Fruit fly (Drosophila melanogaster): ENCODE measurements around the gene CG6763.

The CG6763 gene

DNA sequence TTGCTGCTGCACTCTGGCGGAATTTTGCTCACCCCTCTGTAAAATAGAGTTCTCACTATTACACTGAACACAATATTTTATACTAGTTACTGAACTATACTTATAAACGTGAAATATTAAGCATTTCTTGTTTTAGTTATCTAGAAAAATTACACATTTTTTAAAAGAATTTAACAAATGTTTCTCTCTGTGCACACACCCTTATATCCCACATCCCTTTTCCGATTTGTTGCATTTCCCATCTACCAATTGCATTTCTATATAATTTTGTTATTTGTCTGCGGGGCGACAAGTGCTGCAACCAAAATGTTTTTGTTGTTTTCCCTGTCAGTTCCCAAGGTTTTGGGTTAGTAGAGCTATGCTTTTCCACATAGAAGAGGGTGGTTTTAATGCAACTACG, 19.5 kb downstream of the CG6763 start (continued):
- TF ChIP-seq BEAF-32 (GFP tag; optimal IDR thresholded peaks at IDR 0.05), result no peak
- TF ChIP-seq CG1603 (tag; optimal IDR thresholded peaks at IDR 0.05), result peak; percentile 25
- TF ChIP-seq CG4404 (GFP tag; IDR thresholded peaks at IDR 0.05), result peak; percentile 63
- no peak for TF ChIP-seq prd (optimal IDR thresholded peaks at IDR 0.05)
- peak; percentile 77; the same call in 2 of the 3 replicates for TF ChIP-seq prd (GFP tag; IDR thresholded peaks at IDR 0.05)
- TF ChIP-seq Mes4 (GFP tag; optimal IDR thresholded peaks at IDR 0.05), result peak; percentile 39
- TF ChIP-seq CG7987 (GFP tag; optimal IDR thresholded peaks at IDR 0.05), result no peak
- TF ChIP-seq pum (GFP tag; optimal IDR thresholded peaks at IDR 0.05), result no peak
- TF ChIP-seq CG32772 (GFP tag; IDR thresholded peaks at IDR 0.05), result no peak
- no peak for TF ChIP-seq Mrtf (GFP tag; IDR thresholded peaks at IDR 0.05)
- TF ChIP-seq tll (GFP tag; optimal IDR thresholded peaks at IDR 0.05), result peak in 1 of 2 experiments; percentile 19
- peak; percentile 25 for TF ChIP-seq CG16815 (GFP tag; optimal IDR thresholded peaks at IDR 0.05)
- TF ChIP-seq CG4424 (GFP tag; optimal IDR thresholded peaks at IDR 0.05), result peak; percentile 2
- no peak for TF ChIP-seq CG2116 (GFP tag; optimal IDR thresholded peaks at IDR 0.05)
- TF ChIP-seq NFAT (GFP tag; IDR thresholded peaks at IDR 0.05), result no peak
- peak; percentile 33 for TF ChIP-seq unpg (GFP tag; optimal IDR thresholded peaks at IDR 0.05)
- TF ChIP-seq CG31441 (GFP tag; IDR thresholded peaks at IDR 0.05), result peak; percentile 21; the same call in 1 of the 2 replicates
- TF ChIP-seq chm (GFP tag; IDR thresholded peaks at IDR 0.05), result no peak
- TF ChIP-seq da (GFP tag; optimal IDR thresholded peaks at IDR 0.05), result no peak
- TF ChIP-seq phol (tag; optimal IDR thresholded peaks at IDR 0.05), result peak; percentile 20
- TF ChIP-seq gem (tag; optimal IDR thresholded peaks at IDR 0.05), result peak; percentile 53
- peak; percentile 53 for TF ChIP-seq CG17829 (tag; optimal IDR thresholded peaks at IDR 0.05)
- TF ChIP-seq chif (GFP tag; optimal IDR thresholded peaks at IDR 0.05), result peak in 1 of 2 experiments; percentile 46
- peak; percentile 23 for TF ChIP-seq Blimp-1 (GFP tag; optimal IDR thresholded peaks at IDR 0.05)
- TF ChIP-seq CG12299 (tag; optimal IDR thresholded peaks at IDR 0.05), result no peak
- no peak for TF ChIP-seq CG13296 (GFP tag; optimal IDR thresholded peaks at IDR 0.05)
- TF ChIP-seq CG33557 (GFP tag; optimal IDR thresholded peaks at IDR 0.05), result peak; percentile 51
- TF ChIP-seq Sox100B (GFP tag; optimal IDR thresholded peaks at IDR 0.05), result no peak
- peak; percentile 51; the same call in 1 of the 2 replicates for TF ChIP-seq ara (GFP tag; IDR thresholded peaks at IDR 0.05)
- no peak for TF ChIP-seq HLH54F (GFP tag; optimal IDR thresholded peaks at IDR 0.05)
- TF ChIP-seq CG6254 (GFP tag; optimal IDR thresholded peaks at IDR 0.05), result no peak
- TF ChIP-seq row (GFP tag; IDR thresholded peaks at IDR 0.05), result peak; percentile 49; the same call in 2 of the 3 replicates
- no peak for TF ChIP-seq CG8281 (tag; optimal IDR thresholded peaks at IDR 0.05)
- TF ChIP-seq CG7556 (GFP tag; optimal IDR thresholded peaks at IDR 0.05), result peak; percentile 22
- peak; percentile 5 for TF ChIP-seq lilli (GFP tag; optimal IDR thresholded peaks at IDR 0.05)
- peak; percentile 29 for TF ChIP-seq pros (GFP tag; optimal IDR thresholded peaks at IDR 0.05)
- no peak for TF ChIP-seq Nf-YA (GFP tag; IDR thresholded peaks at IDR 0.05)
- TF ChIP-seq dmrt11E (tag; optimal IDR thresholded peaks at IDR 0.05), result peak; percentile 83
- peak; percentile 42 for TF ChIP-seq CG14710 (tag; optimal IDR thresholded peaks at IDR 0.05)
- peak; percentile 4 for TF ChIP-seq CG10462 (GFP tag; optimal IDR thresholded peaks at IDR 0.05)
- peak; percentile 21 for TF ChIP-seq Hsf (GFP tag; optimal IDR thresholded peaks at IDR 0.05)
- peak; percentile 68 for TF ChIP-seq CG15696 (tag; optimal IDR thresholded peaks at IDR 0.05)
- 0 out of 2 replicates have a peak, but pooled peaks have one; percentile 28 for TF ChIP-seq CG17328 (GFP tag; IDR thresholded peaks at IDR 0.05)
- peak; percentile 19 for TF ChIP-seq Spps (tag; optimal IDR thresholded peaks at IDR 0.05)
- peak in 1 of 3 experiments; percentile 67 for TF ChIP-seq lola (GFP tag; optimal IDR thresholded peaks at IDR 0.05)
- peak; percentile 87 for TF ChIP-seq zf30C (GFP tag; optimal IDR thresholded peaks at IDR 0.05)
- TF ChIP-seq D (optimal IDR thresholded peaks at IDR 0.05), result no peak
- TF ChIP-seq D (GFP tag; optimal IDR thresholded peaks at IDR 0.05), result peak; percentile 21
- peak; percentile 38 for TF ChIP-seq zen (tag; optimal IDR thresholded peaks at IDR 0.05)
- peak; percentile 79 for TF ChIP-seq Xrp1 (GFP tag; IDR thresholded peaks at IDR 0.05)

Measured in whole organism, embryonic.